Worm (Caenorhabditis elegans): ENCODE data around the gene M176.11.
A peak's percentile ranks its signal among the peaks of the same experiment; 100 is the strongest.

The M176.11 gene

DNA sequence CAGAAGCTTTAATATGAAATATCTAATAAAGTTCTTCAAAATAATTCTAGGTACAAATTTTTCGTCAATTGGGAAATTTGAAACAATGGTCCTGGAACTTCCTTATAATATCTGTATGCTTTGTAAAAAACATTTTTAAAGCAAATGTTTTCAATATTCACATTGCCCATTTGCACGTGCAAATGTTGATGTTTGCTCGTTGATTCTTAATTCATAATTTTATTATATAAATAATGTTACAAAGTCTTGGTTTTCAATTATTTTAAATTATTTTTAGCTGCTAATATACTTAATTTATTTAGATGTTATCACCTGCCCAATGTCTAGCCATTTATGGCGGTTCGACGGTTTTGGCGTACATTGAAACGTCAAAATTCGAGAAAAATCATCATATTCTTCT, at the start of gene M176.11:
TSS of gene M176.11 (plus strand) at position 301 of the 400 bp plus-strand sequence.
- TF ChIP-seq fos-1 (tag; optimal IDR thresholded peaks at IDR 0.05) = no peak
- TF ChIP-seq dmd-6 (GFP tag; IDR thresholded peaks at IDR 0.05) = no peak
- TF ChIP-seq nhr-11 (tag; optimal IDR thresholded peaks at IDR 0.05) = no peak
- no peak for TF ChIP-seq F26F4.8 (GFP tag; conservative IDR thresholded peaks at IDR 0.05)
- TF ChIP-seq daf-19 (GFP tag; conservative IDR thresholded peaks at IDR 0.05) = no peak
- TF ChIP-seq zip-11 (GFP tag; IDR thresholded peaks at IDR 0.05) = no peak
- TF ChIP-seq pqm-1 (tag; optimal IDR thresholded peaks at IDR 0.05) = no peak
- TF ChIP-seq egl-43 (GFP tag; IDR thresholded peaks at IDR 0.05) = no peak
- no peak for TF ChIP-seq zip-2 (tag; optimal IDR thresholded peaks at IDR 0.05)
- TF ChIP-seq lim-7 (GFP tag; IDR thresholded peaks at IDR 0.05) = no peak

DNA sequence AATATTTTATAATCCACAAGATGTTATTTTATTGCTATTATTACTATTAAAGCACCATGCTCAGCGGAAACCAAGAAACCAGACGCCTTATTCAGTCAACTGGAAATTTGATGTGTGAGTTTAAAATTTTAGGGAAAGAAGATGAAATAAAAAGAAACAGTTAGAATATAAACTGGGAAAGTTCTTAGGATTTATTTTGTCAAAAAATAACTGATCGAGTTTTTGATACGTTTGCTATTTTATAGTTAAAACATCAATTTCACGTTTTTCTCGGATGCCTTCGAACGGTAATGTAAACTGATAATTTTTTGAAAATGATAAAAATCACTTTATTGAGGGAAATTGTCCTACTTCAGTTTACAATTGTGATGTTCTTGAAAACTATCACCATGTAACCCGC, 49.7 kb upstream of the M176.11 start, which contains the start of gene C06C3.3:
TSS of gene C06C3.3 (minus strand) at position 101 of the 400 bp plus-strand sequence.
- TF ChIP-seq hif-1 (tag; optimal IDR thresholded peaks at IDR 0.05) = no peak
- TF ChIP-seq tra-1 (GFP tag; IDR thresholded peaks at IDR 0.05) = no peak
- TF ChIP-seq mdt-29 (GFP tag; IDR thresholded peaks at IDR 0.05) = no peak
- TF ChIP-seq snpc-1.2 (GFP tag; IDR thresholded peaks at IDR 0.05) = no peak
- TF ChIP-seq mdl-1 (tag; optimal IDR thresholded peaks at IDR 0.05) = no peak
- TF ChIP-seq mes-2 (tag; optimal IDR thresholded peaks at IDR 0.05; ENCODE audit: poor library complexity, severe bottlenecking) = no peak
- TF ChIP-seq lin-15B (tag; optimal IDR thresholded peaks at IDR 0.05) = no peak
- no peak for TF ChIP-seq dmd-9 (GFP tag; IDR thresholded peaks at IDR 0.05)
- no peak for TF ChIP-seq zfp-2 (tag; optimal IDR thresholded peaks at IDR 0.05)
- no peak for TF ChIP-seq F26F4.8 (GFP tag; conservative IDR thresholded peaks at IDR 0.05)

DNA sequence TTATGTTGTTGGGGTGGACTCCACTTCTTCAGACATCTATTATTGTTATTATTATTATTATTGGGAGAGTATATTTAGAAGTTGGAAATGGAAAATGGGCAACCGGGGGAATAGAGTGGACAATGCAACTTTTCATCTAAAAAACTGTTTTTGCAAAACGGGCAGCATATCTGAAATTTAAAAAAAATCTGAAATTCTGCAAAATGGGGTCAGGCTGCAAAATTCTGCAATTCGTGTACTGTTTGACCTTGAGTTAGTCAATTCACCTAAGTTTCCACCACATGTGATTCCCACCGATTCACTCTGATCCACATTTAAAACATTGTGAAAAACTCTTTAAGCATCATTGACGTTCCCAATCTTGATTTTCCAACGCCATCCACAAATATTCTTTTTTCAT, 49.1 kb upstream of the M176.11 start, which contains the start of gene C06C3.4:
TSS of gene C06C3.4 (plus strand) at position 301 of the 400 bp plus-strand sequence.
- TF ChIP-seq lin-29 (GFP tag; IDR thresholded peaks at IDR 0.05) (no peak), R02D3.7 (tag; optimal IDR thresholded peaks at IDR 0.05) (no peak)

DNA sequence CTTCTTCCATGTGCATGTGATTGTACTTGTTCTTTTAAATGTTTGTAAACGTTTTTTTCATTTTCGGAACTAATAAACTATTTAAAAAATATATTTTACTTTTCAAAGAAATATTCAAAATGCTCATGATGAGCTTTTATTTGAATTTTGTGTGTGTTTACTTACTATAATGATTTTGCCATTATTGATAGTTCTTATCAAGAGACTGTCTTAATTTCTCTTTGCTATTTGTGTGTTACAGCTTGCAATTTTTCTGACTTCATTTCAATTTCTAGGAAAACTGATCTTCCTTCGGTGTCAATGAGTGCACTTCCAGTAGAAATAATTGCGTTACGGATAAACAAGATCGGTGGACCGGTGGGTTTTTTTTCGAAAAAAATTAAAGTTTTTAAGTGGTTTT, 47.3 kb upstream of the M176.11 start, which contains the start of gene C06C3.12:
TSS of gene C06C3.12 (plus strand) at position 301 of the 400 bp plus-strand sequence.
- TF ChIP-seq daf-19 (GFP tag; conservative IDR thresholded peaks at IDR 0.05) = no peak
- TF ChIP-seq nhr-10 (tag; optimal IDR thresholded peaks at IDR 0.05) = no peak
- no peak for TF ChIP-seq nhr-102 (tag; optimal IDR thresholded peaks at IDR 0.05)
- no peak for TF ChIP-seq ztf-7 (tag; optimal IDR thresholded peaks at IDR 0.05)
- no peak for TF ChIP-seq hlh-30 (tag; optimal IDR thresholded peaks at IDR 0.05; ENCODE audit: insufficient read depth)
- no peak for TF ChIP-seq ZK546.5 (tag; optimal IDR thresholded peaks at IDR 0.05)
- no peak for TF ChIP-seq daf-16 (GFP tag; optimal IDR thresholded peaks at IDR 0.05)
- TF ChIP-seq daf-16 (tag; optimal IDR thresholded peaks at IDR 0.05) = peak; percentile 43

DNA sequence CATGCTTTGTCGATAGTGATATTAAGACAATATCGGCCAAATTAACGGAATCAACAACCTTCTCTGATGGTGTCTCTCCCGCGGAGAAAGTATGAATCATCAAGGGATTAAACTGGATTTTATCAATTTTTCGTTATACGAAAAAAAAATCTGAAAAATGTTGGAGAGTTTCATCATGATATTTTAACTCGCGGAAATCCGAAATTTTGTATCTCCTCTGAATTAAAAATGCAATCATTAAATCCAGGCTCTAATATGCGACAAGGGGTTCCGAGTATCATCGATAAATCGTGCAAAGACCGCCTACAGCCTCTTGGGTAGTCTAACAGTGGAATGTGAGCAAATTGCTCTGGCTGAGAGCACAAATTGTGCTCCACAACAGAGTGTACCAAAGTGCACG, 44.9 kb upstream of the M176.11 start, which contains the start of gene C06C3.10:
TSS of gene C06C3.10 (minus strand) at position 101 of the 400 bp plus-strand sequence.
- TF ChIP-seq spr-1 (tag; optimal IDR thresholded peaks at IDR 0.05) (no peak), dve-1 (tag; optimal IDR thresholded peaks at IDR 0.05; ENCODE audit: insufficient read depth) (no peak), lin-15B (tag; optimal IDR thresholded peaks at IDR 0.05) (no peak)

DNA sequence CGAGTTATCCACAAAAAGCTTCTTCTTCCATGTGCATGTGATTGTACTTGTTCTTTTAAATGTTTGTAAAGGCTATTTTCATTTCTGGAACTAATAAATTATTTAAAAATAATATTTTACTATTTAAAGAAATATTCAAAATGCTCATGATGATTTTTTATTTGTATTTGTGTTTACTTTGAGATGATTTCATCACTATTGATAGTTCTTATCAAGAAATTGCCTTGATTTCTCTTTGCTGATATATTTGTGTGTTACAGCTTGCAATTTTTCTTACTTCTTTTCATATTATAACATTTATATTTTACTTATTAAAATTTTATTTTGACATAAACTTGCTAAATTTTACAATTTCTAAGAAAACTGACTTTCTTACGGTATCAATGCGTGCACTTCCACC, 43.9 kb upstream of the M176.11 start:
- TF ChIP-seq hmg-1.1 (GFP tag; IDR thresholded peaks at IDR 0.05) (no peak), ces-1 (GFP tag; optimal IDR thresholded peaks at IDR 0.05) (no peak), aly-2 (tag; optimal IDR thresholded peaks at IDR 0.05) (no peak), lin-29 (GFP tag; IDR thresholded peaks at IDR 0.05) (no peak), zfp-3 (GFP tag; conservative IDR thresholded peaks at IDR 0.05) (no peak), daf-16 (GFP tag; optimal IDR thresholded peaks at IDR 0.05) (no peak), daf-16 (tag; optimal IDR thresholded peaks at IDR 0.05) (peak; percentile 72), mdt-29 (GFP tag; IDR thresholded peaks at IDR 0.05) (no peak), ama-1 (optimal IDR thresholded peaks at IDR 0.05) (no peak), pqm-1 (tag; optimal IDR thresholded peaks at IDR 0.05) (peak; percentile 26), zip-11 (GFP tag; IDR thresholded peaks at IDR 0.05) (no peak), aha-1 (tag) (no peak)

Data from whole organism, L4 larva.